Worm (Caenorhabditis elegans) whole organism, L1 larva: ENCODE results near the gene chmp-7.

Source experiments
- ceh-63 ChIP-seq: fragments of 200-800 bp; sonication (Bioruptor generic); optimal IDR thresholded peaks from 2 replicates; lab custom pipeline; 2018; ENCODE audit warnings: mild to moderate bottlenecking, missing genetic modification characterization, missing compliant biosample characterization
- ceh-82 ChIP-seq, 3 experiments: fragments of 150-350 bp in 1 of 3; sonication (generic microtip) in 2 of 3; optimal IDR thresholded peaks; 2 replicates each; lab custom pipeline; 2014 to 2017; ENCODE audit warnings: missing biosample characterization in 3 of 3, missing genetic modification characterization in 3 of 3
- nhr-237 ChIP-seq: fragments of 150-350 bp; optimal IDR thresholded peaks from 2 replicates; lab custom pipeline; 2014; ENCODE audit warnings: missing biosample characterization, missing genetic modification characterization
- tbx-2 ChIP-seq: sonication (generic microtip); optimal IDR thresholded peaks from 2 replicates; lab custom pipeline; 2016; ENCODE audit warnings: missing genetic modification characterization, missing compliant biosample characterization
- ztf-11 ChIP-seq, 2 experiments: sonication (generic microtip); optimal IDR thresholded peaks; 2 replicates each; lab custom pipeline; 2016 to 2017; ENCODE audit warnings: missing genetic modification characterization in 2 of 2, missing biosample characterization in 1 of 2, missing compliant biosample characterization in 1 of 2

DNA sequence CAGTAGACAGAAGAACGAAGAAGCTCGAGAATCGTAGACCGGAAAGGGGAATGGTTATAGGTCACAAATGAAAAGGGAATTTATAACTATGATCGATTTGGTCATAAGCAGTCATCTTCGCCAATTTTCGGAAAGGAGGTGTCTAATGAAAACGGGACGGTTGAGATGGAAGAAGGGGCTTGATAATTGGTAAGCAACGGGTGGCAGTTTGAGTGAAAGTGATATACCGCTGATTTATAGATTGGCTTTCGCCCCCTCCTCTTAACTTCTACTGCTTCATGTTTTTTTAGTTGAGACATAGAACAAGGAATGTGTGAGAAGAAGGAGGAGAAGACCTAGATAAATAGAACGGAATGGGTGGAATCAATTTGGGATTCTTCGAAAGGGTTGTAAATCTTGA is 18.0 kb downstream of the chmp-7 start:
- TF ChIP-seq ztf-11 (tag; optimal IDR thresholded peaks at IDR 0.05; lab: Kevin White, UChicago), result no peak
- TF ChIP-seq ceh-63, result no peak
- TF ChIP-seq tbx-2 (tag; lab: Kevin White, UChicago), result no peak
- no peak for TF ChIP-seq nhr-237 (tag; lab: Kevin White, UChicago)
- TF ChIP-seq ceh-82 (tag; optimal IDR thresholded peaks at IDR 0.05; lab: Kevin White, UChicago), result no peak
